Worm (Caenorhabditis elegans) whole organism, young adult: Measurements from ENCODE around the gene Y71G10AR.4.

Source experiments
- B0336.3 ChIP-seq: fragments of 200-800 bp; sonication (Bioruptor generic); IDR thresholded peaks from 2 replicates; pipeline ENCODE4 v1.3.6; 2022; ENCODE audit warnings: missing genetic modification characterization, missing compliant biosample characterization
- C06A6.2 ChIP-seq: fragments of 200-800 bp; sonication (Bioruptor generic); conservative IDR thresholded peaks from 2 replicates; pipeline ENCODE4 v1.3.6; 2022; ENCODE audit warnings: missing genetic modification characterization, missing compliant biosample characterization
- C17E4.6 ChIP-seq: fragments of 200-800 bp; sonication (Bioruptor generic); IDR thresholded peaks from 2 replicates; pipeline ENCODE4 v1.3.6; 2022; ENCODE audit warnings: missing genetic modification reagents, missing genetic modification characterization, missing compliant biosample characterization
- F22D6.2 ChIP-seq: sonication (generic microtip); optimal IDR thresholded peaks from 2 replicates; lab custom pipeline; 2016; ENCODE audit warnings: mild to moderate bottlenecking, missing genetic modification characterization, missing compliant biosample characterization
- F39B2.1 ChIP-seq: fragments of 200-800 bp; sonication (Bioruptor generic); IDR thresholded peaks from 2 replicates; pipeline ENCODE4 v1.3.6; 2022; ENCODE audit warnings: missing genetic modification reagents, missing genetic modification characterization, missing compliant biosample characterization
- F49E8.2 ChIP-seq: sonication (generic microtip); optimal IDR thresholded peaks from 3 replicates; lab custom pipeline; 2017; ENCODE audit warnings: missing genetic modification characterization, mild to moderate bottlenecking, missing compliant biosample characterization, antibody characterized with exemption, moderate library complexity; ENCODE audit not compliant: insufficient read depth
- F57C9.4 ChIP-seq: sonication (generic microtip); optimal IDR thresholded peaks from 2 replicates; lab custom pipeline; 2017; ENCODE audit warnings: mild to moderate bottlenecking, missing genetic modification characterization, missing compliant biosample characterization
- Y53G8AR.9 ChIP-seq: fragments of 200-800 bp; sonication (Bioruptor generic); conservative IDR thresholded peaks from 2 replicates; pipeline ENCODE4 v1.3.6; 2022; ENCODE audit warnings: missing genetic modification reagents, missing genetic modification characterization, missing compliant biosample characterization
- Y79H2A.3 ChIP-seq: fragments of 200-800 bp; sonication (Bioruptor generic); conservative IDR thresholded peaks from 2 replicates; pipeline ENCODE4 v1.3.6; 2022; ENCODE audit warnings: missing genetic modification reagents, missing genetic modification characterization, missing compliant biosample characterization
- ZK185.1 ChIP-seq: sonication (generic microtip); optimal IDR thresholded peaks from 2 replicates; lab custom pipeline; 2016; ENCODE audit warnings: mild to moderate bottlenecking, missing genetic modification characterization, missing compliant biosample characterization; ENCODE audit not compliant: poor library complexity, severe bottlenecking
- aptf-3 ChIP-seq: fragments of 200-800 bp; sonication (Bioruptor generic); IDR thresholded peaks from 2 replicates; pipeline ENCODE4 v1.3.6; 2022; ENCODE audit warnings: missing genetic modification characterization, missing compliant biosample characterization
- athp-1 ChIP-seq: sonication (generic microtip); optimal IDR thresholded peaks from 2 replicates; lab custom pipeline; 2017; ENCODE audit warnings: mild to moderate bottlenecking, missing genetic modification characterization, missing compliant biosample characterization
- attf-3 ChIP-seq: fragments of 200-800 bp; sonication (Bioruptor generic); conservative IDR thresholded peaks from 2 replicates; pipeline ENCODE4 v1.3.6; 2022; ENCODE audit warnings: missing genetic modification reagents, missing genetic modification characterization, missing compliant biosample characterization
- bed-1 ChIP-seq: fragments of 200-800 bp; sonication (Bioruptor generic); IDR thresholded peaks from 2 replicates; pipeline ENCODE4 v1.3.6; 2022; ENCODE audit warnings: missing genetic modification reagents, missing genetic modification characterization, missing compliant biosample characterization
- ccch-3 ChIP-seq: fragments of 200-800 bp; sonication (Bioruptor generic); optimal IDR thresholded peaks from 2 replicates; lab custom pipeline; 2018; ENCODE audit warnings: mild to moderate bottlenecking, missing genetic modification characterization, missing compliant biosample characterization
- ceh-100 ChIP-seq: fragments of 200-800 bp; sonication (Bioruptor generic); IDR thresholded peaks from 2 replicates; pipeline ENCODE4 v1.3.6; 2022; ENCODE audit warnings: missing genetic modification reagents, missing genetic modification characterization, missing compliant biosample characterization
- ceh-27 ChIP-seq: fragments of 200-800 bp; sonication (Bioruptor generic); optimal IDR thresholded peaks from 2 replicates; lab custom pipeline; 2018; ENCODE audit warnings: mild to moderate bottlenecking, missing genetic modification characterization, moderate library complexity, missing compliant biosample characterization
- ceh-40 ChIP-seq: fragments of 200-800 bp; sonication (Bioruptor generic); IDR thresholded peaks from 2 replicates; pipeline ENCODE4 v1.3.6; 2022; ENCODE audit warnings: missing genetic modification characterization, missing compliant biosample characterization
- ceh-58 ChIP-seq: fragments of 200-800 bp; sonication (Bioruptor generic); IDR thresholded peaks from 2 replicates; pipeline ENCODE4 v1.3.6; 2022; ENCODE audit warnings: missing genetic modification characterization, missing compliant biosample characterization
- chd-7 ChIP-seq: sonication (generic microtip); optimal IDR thresholded peaks from 2 replicates; lab custom pipeline; 2016; ENCODE audit warnings: mild to moderate bottlenecking, missing genetic modification characterization, moderate library complexity, missing compliant biosample characterization
- egrh-3 ChIP-seq: fragments of 200-800 bp; sonication (Bioruptor generic); IDR thresholded peaks from 2 replicates; pipeline ENCODE4 v1.3.6; 2022; ENCODE audit warnings: missing genetic modification reagents, missing genetic modification characterization, missing compliant biosample characterization
- ets-4 ChIP-seq: fragments of 200-800 bp; sonication (Bioruptor generic); optimal IDR thresholded peaks from 2 replicates; lab custom pipeline; 2018; ENCODE audit warnings: mild to moderate bottlenecking, missing genetic modification characterization, missing compliant biosample characterization
- hlh-12 ChIP-seq: sonication (generic microtip); optimal IDR thresholded peaks from 2 replicates; lab custom pipeline; 2016; ENCODE audit warnings: missing genetic modification characterization, missing compliant biosample characterization
- hmg-1.2 ChIP-seq: fragments of 200-800 bp; sonication (Bioruptor generic); IDR thresholded peaks from 2 replicates; pipeline ENCODE4 v1.3.6; 2022; ENCODE audit warnings: missing genetic modification reagents, missing genetic modification characterization, missing compliant biosample characterization
- hmg-20 ChIP-seq: fragments of 200-800 bp; sonication (Bioruptor generic); IDR thresholded peaks from 2 replicates; pipeline ENCODE4 v1.3.6; 2022; ENCODE audit warnings: missing genetic modification reagents, missing genetic modification characterization, missing compliant biosample characterization
- let-607 ChIP-seq, 2 experiments: fragments of 200-800 bp in 1 of 2; sonication (Bioruptor generic) in 1 of 2; sonication (generic microtip) in 1 of 2; optimal IDR thresholded peaks; 2 replicates each; lab custom pipeline; 2016 to 2018; ENCODE audit warnings: mild to moderate bottlenecking in 2 of 2, missing compliant biosample characterization in 2 of 2, missing genetic modification characterization in 2 of 2, moderate library complexity in 2 of 2, missing genotype in 1 of 2
- lin-54 ChIP-seq: fragments of 200-800 bp; sonication (Bioruptor generic); optimal IDR thresholded peaks from 2 replicates; lab custom pipeline; 2018; ENCODE audit warnings: mild to moderate bottlenecking, missing genetic modification characterization, missing compliant biosample characterization
- lir-1 ChIP-seq: fragments of 200-800 bp; sonication (Bioruptor generic); conservative IDR thresholded peaks from 2 replicates; pipeline ENCODE4 v1.3.6; 2022; ENCODE audit warnings: missing genetic modification reagents, missing genetic modification characterization, missing compliant biosample characterization
- lsl-1 ChIP-seq: fragments of 200-800 bp; sonication (Bioruptor generic); optimal IDR thresholded peaks from 2 replicates; lab custom pipeline; 2018; ENCODE audit warnings: mild to moderate bottlenecking, missing genetic modification characterization, moderate library complexity, missing compliant biosample characterization
- madf-10 ChIP-seq: sonication (generic microtip); optimal IDR thresholded peaks from 2 replicates; lab custom pipeline; 2016; ENCODE audit warnings: mild to moderate bottlenecking, missing genetic modification characterization, missing compliant biosample characterization
- mel-28 ChIP-seq: sonication (generic microtip); optimal IDR thresholded peaks from 2 replicates; lab custom pipeline; 2016; ENCODE audit warnings: borderline replicate concordance, mild to moderate bottlenecking, missing genetic modification characterization, missing compliant biosample characterization
- mes-4 ChIP-seq: sonication (generic microtip); optimal IDR thresholded peaks from 2 replicates; lab custom pipeline; 2016; ENCODE audit warnings: missing genotype, missing genetic modification characterization, missing compliant biosample characterization
- nfya-1 ChIP-seq: sonication (generic microtip); optimal IDR thresholded peaks from 2 replicates; lab custom pipeline; 2017; ENCODE audit warnings: antibody characterized with exemption, missing compliant biosample characterization, missing genetic modification characterization, borderline replicate concordance; ENCODE audit not compliant: insufficient read depth
- nhr-120 ChIP-seq: fragments of 200-800 bp; sonication (Bioruptor generic); IDR thresholded peaks from 2 replicates; pipeline ENCODE4 v1.3.6; 2022; ENCODE audit warnings: missing genetic modification characterization, missing compliant biosample characterization
- pha-4 ChIP-seq: fragments of 150-350 bp; sonication (generic microtip); optimal IDR thresholded peaks from 2 replicates; lab custom pipeline; 2014; ENCODE audit warnings: missing biosample characterization, missing genetic modification reagents, missing genetic modification characterization
- rcor-1 ChIP-seq: fragments of 200-800 bp; sonication (Bioruptor generic); IDR thresholded peaks from 2 replicates; pipeline ENCODE4 v1.3.6; 2022; ENCODE audit warnings: missing genetic modification reagents, missing genetic modification characterization, missing compliant biosample characterization
- sdz-38 ChIP-seq: sonication (generic microtip); optimal IDR thresholded peaks from 2 replicates; lab custom pipeline; 2016; ENCODE audit warnings: missing genotype, missing genetic modification characterization, missing compliant biosample characterization
- sea-2 ChIP-seq: fragments of 200-800 bp; sonication (Bioruptor generic); IDR thresholded peaks from 2 replicates; pipeline ENCODE4 v1.3.6; 2022; ENCODE audit warnings: missing genetic modification characterization, missing compliant biosample characterization
- snpc-1.1 ChIP-seq: sonication (generic microtip); optimal IDR thresholded peaks from 2 replicates; lab custom pipeline; 2017; ENCODE audit warnings: missing genetic modification characterization, mild to moderate bottlenecking, missing compliant biosample characterization, antibody characterized with exemption, moderate library complexity, missing genotype, missing genetic modification reagents; ENCODE audit not compliant: insufficient read depth
- snpc-1.3 ChIP-seq: sonication (generic microtip); optimal IDR thresholded peaks from 2 replicates; lab custom pipeline; 2017; ENCODE audit warnings: missing genetic modification characterization, mild to moderate bottlenecking, missing compliant biosample characterization, antibody characterized with exemption, moderate library complexity, missing genotype, missing genetic modification reagents; ENCODE audit not compliant: insufficient read depth
- snpc-4 ChIP-seq, 5 experiments: fragments of 150-350 bp in 1 of 5; sonication (generic microtip) in 4 of 5; optimal IDR thresholded peaks; 2 replicates each; lab custom pipeline; 2014 to 2018; ENCODE audit warnings: missing genetic modification characterization in 5 of 5, missing biosample characterization in 3 of 5, antibody characterized with exemption in 2 of 5, mild to moderate bottlenecking in 2 of 5, missing compliant biosample characterization in 2 of 5, missing genotype in 2 of 5, moderate library complexity in 2 of 5, missing genetic modification reagents in 1 of 5
- tbx-9 ChIP-seq: sonication (generic microtip); optimal IDR thresholded peaks from 2 replicates; lab custom pipeline; 2016; ENCODE audit warnings: borderline replicate concordance, missing genetic modification characterization, inconsistent platforms, missing compliant biosample characterization
- unc-130 ChIP-seq: sonication (generic microtip); optimal IDR thresholded peaks from 2 replicates; lab custom pipeline; 2016; ENCODE audit warnings: missing genetic modification reagents, missing genetic modification characterization, missing compliant biosample characterization
- zim-3 ChIP-seq: sonication (generic microtip); optimal IDR thresholded peaks from 2 replicates; lab custom pipeline; 2017; ENCODE audit warnings: mild to moderate bottlenecking, missing genetic modification characterization, moderate library complexity, missing compliant biosample characterization
- ztf-22 ChIP-seq: fragments of 200-800 bp; sonication (Bioruptor generic); optimal IDR thresholded peaks from 2 replicates; lab custom pipeline; 2018; ENCODE audit warnings: mild to moderate bottlenecking, missing genetic modification characterization, moderate library complexity, missing compliant biosample characterization
- ztf-25 ChIP-seq: fragments of 200-800 bp; sonication (Bioruptor generic); IDR thresholded peaks from 2 replicates; pipeline ENCODE4 v1.3.6; 2022; ENCODE audit warnings: missing genetic modification reagents, missing genetic modification characterization, missing compliant biosample characterization
- ztf-26 ChIP-seq: sonication (generic microtip); optimal IDR thresholded peaks from 2 replicates; lab custom pipeline; 2017; ENCODE audit warnings: missing genetic modification characterization, missing compliant biosample characterization

The Y71G10AR.4 gene

DNA sequence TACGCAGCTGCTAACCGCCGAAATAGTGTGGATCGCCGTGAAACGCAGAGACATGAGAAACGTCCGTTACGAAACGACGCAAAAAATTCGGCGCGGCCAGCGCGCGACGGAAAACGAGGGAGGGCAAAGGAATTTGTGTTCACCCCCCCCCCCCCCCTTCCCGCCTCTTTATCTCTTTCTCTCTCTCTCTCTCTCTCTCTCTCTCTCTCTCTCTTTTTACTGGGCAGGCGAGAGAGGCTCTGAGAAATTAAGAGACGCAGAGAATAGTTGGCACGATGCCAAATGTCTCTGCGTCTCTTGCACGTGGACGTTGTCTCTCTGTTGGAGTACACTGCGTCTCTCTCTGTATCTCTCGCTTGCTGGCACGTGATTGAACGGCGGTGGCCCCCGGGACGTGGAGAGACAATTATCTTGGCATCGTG, 20.5 kb downstream of the Y71G10AR.4 start (continued):
- TF ChIP-seq ztf-25 (GFP tag; lab: Robert Waterston, UW) (no peak), madf-10 (tag; lab: Kevin White, UChicago) (peak; percentile 95), F49E8.2 (tag; lab: Kevin White, UChicago) (no peak), hmg-20 (GFP tag; lab: Robert Waterston, UW) (peak; percentile 76; the same call in 1 of the 2 replicates), hmg-1.2 (GFP tag; lab: Robert Waterston, UW) (peak; percentile 97), Y53G8AR.9 (GFP tag; lab: Robert Waterston, UW) (peak; percentile 96), egrh-3 (peak; percentile 98), F57C9.4 (tag; lab: Kevin White, UChicago) (peak; percentile 94), lin-54 (GFP tag; lab: Kevin White, UChicago) (peak; percentile 84), snpc-1.3 (tag; lab: Kevin White, UChicago) (no peak), ztf-26 (tag; lab: Kevin White, UChicago) (peak; percentile 99), chd-7 (peak; percentile 99), ztf-22 (GFP tag; lab: Kevin White, UChicago) (peak; percentile 94), ceh-27 (GFP tag; lab: Kevin White, UChicago) (peak; percentile 86), nhr-120 (GFP tag; lab: Robert Waterston, UW) (0 out of 2 replicates have a peak, but pooled peaks have one; percentile 30), lir-1 (GFP tag; lab: Robert Waterston, UW) (peak; percentile 83), ZK185.1 (tag; lab: Kevin White, UChicago) (peak; percentile 77), B0336.3 (GFP tag; lab: Robert Waterston, UW) (peak; percentile 99), F39B2.1 (GFP tag; lab: Robert Waterston, UW) (no peak), C06A6.2 (GFP tag; lab: Robert Waterston, UW) (peak; percentile 98), lsl-1 (GFP tag; lab: Kevin White, UChicago) (peak; percentile 7), snpc-1.1 (tag; lab: Kevin White, UChicago) (no peak), pha-4 (tag; lab: Kevin White, UChicago) (peak; percentile 50), ets-4 (GFP tag; lab: Kevin White, UChicago) (peak; percentile 78), mes-4 (tag; lab: Kevin White, UChicago) (no peak), Y79H2A.3 (no peak), zim-3 (tag; lab: Kevin White, UChicago) (no peak), bed-1 (GFP tag; lab: Robert Waterston, UW) (no peak), C17E4.6 (GFP tag; lab: Robert Waterston, UW) (peak; percentile 47), ccch-3 (GFP tag; lab: Kevin White, UChicago) (no peak), let-607 (tag; optimal IDR thresholded peaks at IDR 0.05; lab: Kevin White, UChicago) (peak; percentile 88 to 90), athp-1 (tag; lab: Kevin White, UChicago) (peak; percentile 84), hlh-12 (no peak), sea-2 (peak; percentile 88; the same call in 1 of the 2 replicates), unc-130 (GFP tag; lab: Kevin White, UChicago) (no peak), sdz-38 (tag; lab: Kevin White, UChicago) (no peak), aptf-3 (GFP tag; lab: Robert Waterston, UW) (no peak), tbx-9 (tag; lab: Kevin White, UChicago) (no peak), attf-3 (peak; percentile 40; the same call in 1 of the 2 replicates), nfya-1 (no peak), F22D6.2 (tag; lab: Kevin White, UChicago) (peak; percentile 90), ceh-40 (no peak), mel-28 (tag; lab: Kevin White, UChicago) (peak; percentile 71), ceh-58 (no peak), snpc-4 (GFP tag; optimal IDR thresholded peaks at IDR 0.05; lab: Kevin White, UChicago) (peak; percentile 26), snpc-4 (tag; optimal IDR thresholded peaks at IDR 0.05; lab: Kevin White, UChicago) (peak in 2 of 4 experiments; percentile 52 to 66), rcor-1 (GFP tag; lab: Robert Waterston, UW) (peak; percentile 85), ceh-100 (GFP tag; lab: Robert Waterston, UW) (peak; percentile 33; the same call in 1 of the 2 replicates)
